Worm (Caenorhabditis elegans) whole organism, young adult: ENCODE measurements around the gene lgc-31.
A peak's percentile ranks its signal among the peaks of the same experiment; 100 is the strongest.

Experiments used
- B0261.1 ChIP-seq: sonication (generic microtip); optimal IDR thresholded peaks from 2 replicates; lab custom pipeline; 2016; ENCODE audit warnings: mild to moderate bottlenecking, missing genetic modification characterization, moderate library complexity, missing compliant biosample characterization
- B0336.3 ChIP-seq: fragments of 200-800 bp; sonication (Bioruptor generic); IDR thresholded peaks from 2 replicates; pipeline ENCODE4 v1.3.6; 2022; ENCODE audit warnings: missing genetic modification characterization, missing compliant biosample characterization
- D2030.7 ChIP-seq: fragments of 200-800 bp; sonication (Bioruptor generic); IDR thresholded peaks from 2 replicates; pipeline ENCODE4 v1.3.6; 2022; ENCODE audit warnings: missing genetic modification reagents, missing genetic modification characterization, missing compliant biosample characterization
- F22D6.2 ChIP-seq: sonication (generic microtip); optimal IDR thresholded peaks from 2 replicates; lab custom pipeline; 2016; ENCODE audit warnings: mild to moderate bottlenecking, missing genetic modification characterization, missing compliant biosample characterization
- F39B2.1 ChIP-seq: fragments of 200-800 bp; sonication (Bioruptor generic); IDR thresholded peaks from 2 replicates; pipeline ENCODE4 v1.3.6; 2022; ENCODE audit warnings: missing genetic modification reagents, missing genetic modification characterization, missing compliant biosample characterization
- F55B11.4 ChIP-seq: sonication (generic microtip); optimal IDR thresholded peaks from 2 replicates; lab custom pipeline; 2016; ENCODE audit warnings: missing compliant biosample characterization, missing genetic modification characterization, borderline replicate concordance; ENCODE audit not compliant: insufficient read depth
- T07F8.4 ChIP-seq: sonication (generic microtip); optimal IDR thresholded peaks from 2 replicates; lab custom pipeline; 2016; ENCODE audit warnings: mild to moderate bottlenecking, missing genetic modification characterization, moderate library complexity, missing compliant biosample characterization
- Y53F4B.3 ChIP-seq: fragments of 200-800 bp; sonication (Bioruptor generic); IDR thresholded peaks from 2 replicates; pipeline ENCODE4 v1.3.6; 2022; ENCODE audit warnings: missing genetic modification reagents, missing genetic modification characterization, missing compliant biosample characterization
- Y53G8AR.9 ChIP-seq: fragments of 200-800 bp; sonication (Bioruptor generic); conservative IDR thresholded peaks from 2 replicates; pipeline ENCODE4 v1.3.6; 2022; ENCODE audit warnings: missing genetic modification reagents, missing genetic modification characterization, missing compliant biosample characterization
- Y56A3A.18 ChIP-seq: fragments of 200-800 bp; sonication (Bioruptor generic); IDR thresholded peaks from 2 replicates; pipeline ENCODE4 v1.3.6; 2022; ENCODE audit warnings: missing genetic modification reagents, missing genetic modification characterization, missing compliant biosample characterization
- ZK185.1 ChIP-seq: sonication (generic microtip); optimal IDR thresholded peaks from 2 replicates; lab custom pipeline; 2016; ENCODE audit warnings: mild to moderate bottlenecking, missing genetic modification characterization, missing compliant biosample characterization; ENCODE audit not compliant: poor library complexity, severe bottlenecking
- ama-1 ChIP-seq, 3 experiments: fragments of 150-350 bp in 1 of 3; sonication (generic microtip) in 2 of 3; optimal IDR thresholded peaks; 2 replicates each; lab custom pipeline; 2014 to 2018; ENCODE audit warnings: missing biosample characterization in 2 of 3, missing genetic modification characterization in 2 of 3, missing genetic modification reagents in 2 of 3
- bed-2 ChIP-seq: fragments of 200-800 bp; sonication (Bioruptor generic); IDR thresholded peaks from 2 replicates; pipeline ENCODE4 v1.3.6; 2022; ENCODE audit warnings: missing genetic modification reagents, missing genetic modification characterization, missing compliant biosample characterization
- ceh-58 ChIP-seq: fragments of 200-800 bp; sonication (Bioruptor generic); IDR thresholded peaks from 2 replicates; pipeline ENCODE4 v1.3.6; 2022; ENCODE audit warnings: missing genetic modification characterization, missing compliant biosample characterization
- die-1 ChIP-seq: sonication (generic microtip); optimal IDR thresholded peaks from 2 replicates; lab custom pipeline; 2016; ENCODE audit warnings: missing genotype, mild to moderate bottlenecking, missing genetic modification characterization, missing compliant biosample characterization
- dpff-1 ChIP-seq: sonication (generic microtip); optimal IDR thresholded peaks from 2 replicates; lab custom pipeline; 2017; ENCODE audit warnings: mild to moderate bottlenecking, missing genetic modification characterization, missing compliant biosample characterization
- gei-17 ChIP-seq: fragments of 200-800 bp; sonication (Bioruptor generic); optimal IDR thresholded peaks from 2 replicates; lab custom pipeline; 2018; ENCODE audit warnings: mild to moderate bottlenecking, missing genetic modification characterization, missing compliant biosample characterization
- him-1 ChIP-seq: sonication (generic microtip); optimal IDR thresholded peaks from 2 replicates; lab custom pipeline; 2016; ENCODE audit warnings: missing genotype, missing genetic modification reagents, missing genetic modification characterization, missing compliant biosample characterization
- hlh-26 ChIP-seq: fragments of 200-800 bp; sonication (Bioruptor generic); conservative IDR thresholded peaks from 2 replicates; pipeline ENCODE4 v1.3.6; 2022; ENCODE audit warnings: missing genetic modification reagents, missing genetic modification characterization, missing compliant biosample characterization
- hmg-1.2 ChIP-seq: fragments of 200-800 bp; sonication (Bioruptor generic); IDR thresholded peaks from 2 replicates; pipeline ENCODE4 v1.3.6; 2022; ENCODE audit warnings: missing genetic modification reagents, missing genetic modification characterization, missing compliant biosample characterization
- let-607 ChIP-seq, 2 experiments: fragments of 200-800 bp in 1 of 2; sonication (Bioruptor generic) in 1 of 2; sonication (generic microtip) in 1 of 2; optimal IDR thresholded peaks; 2 replicates each; lab custom pipeline; 2016 to 2018; ENCODE audit warnings: mild to moderate bottlenecking in 2 of 2, missing compliant biosample characterization in 2 of 2, missing genetic modification characterization in 2 of 2, moderate library complexity in 2 of 2, missing genotype in 1 of 2
- lin-26 ChIP-seq: fragments of 200-800 bp; sonication (Bioruptor generic); IDR thresholded peaks from 2 replicates; pipeline ENCODE4 v1.3.6; 2022; ENCODE audit warnings: missing genetic modification reagents, missing genetic modification characterization, missing compliant biosample characterization
- madf-8 ChIP-seq: fragments of 200-800 bp; sonication (Bioruptor generic); conservative IDR thresholded peaks from 2 replicates; pipeline ENCODE4 v1.3.6; 2022; ENCODE audit warnings: missing genetic modification reagents, missing genetic modification characterization, missing compliant biosample characterization
- mcd-1 ChIP-seq: fragments of 200-800 bp; sonication (Bioruptor generic); IDR thresholded peaks from 2 replicates; pipeline ENCODE4 v1.3.6; 2022; ENCODE audit warnings: missing genetic modification reagents, missing genetic modification characterization, missing compliant biosample characterization
- mes-4 ChIP-seq: sonication (generic microtip); optimal IDR thresholded peaks from 2 replicates; lab custom pipeline; 2016; ENCODE audit warnings: missing genotype, missing genetic modification characterization, missing compliant biosample characterization
- nfya-2 ChIP-seq: fragments of 200-800 bp; sonication (Bioruptor generic); IDR thresholded peaks from 2 replicates; pipeline ENCODE4 v1.3.6; 2022; ENCODE audit warnings: missing genetic modification reagents, missing genetic modification characterization, missing compliant biosample characterization
- nhr-179 ChIP-seq: sonication (generic microtip); optimal IDR thresholded peaks from 2 replicates; lab custom pipeline; 2016; ENCODE audit warnings: mild to moderate bottlenecking, missing genetic modification characterization, missing compliant biosample characterization
- nhr-80 ChIP-seq: sonication (generic microtip); optimal IDR thresholded peaks from 2 replicates; lab custom pipeline; 2016; ENCODE audit warnings: missing genetic modification characterization, missing compliant biosample characterization
- nhr-90 ChIP-seq: sonication (generic microtip); optimal IDR thresholded peaks from 2 replicates; lab custom pipeline; 2016; ENCODE audit warnings: missing genotype, mild to moderate bottlenecking, missing genetic modification characterization, missing compliant biosample characterization
- repo-1 ChIP-seq: sonication (generic microtip); optimal IDR thresholded peaks from 2 replicates; lab custom pipeline; 2017; ENCODE audit warnings: mild to moderate bottlenecking, missing genetic modification characterization, missing compliant biosample characterization
- snpc-1.1 ChIP-seq: sonication (generic microtip); optimal IDR thresholded peaks from 2 replicates; lab custom pipeline; 2017; ENCODE audit warnings: missing genetic modification characterization, mild to moderate bottlenecking, missing compliant biosample characterization, antibody characterized with exemption, moderate library complexity, missing genotype, missing genetic modification reagents; ENCODE audit not compliant: insufficient read depth
- snpc-4 ChIP-seq, 5 experiments: fragments of 150-350 bp in 1 of 5; sonication (generic microtip) in 4 of 5; optimal IDR thresholded peaks; 2 replicates each; lab custom pipeline; 2014 to 2018; ENCODE audit warnings: missing genetic modification characterization in 5 of 5, missing biosample characterization in 3 of 5, antibody characterized with exemption in 2 of 5, mild to moderate bottlenecking in 2 of 5, missing compliant biosample characterization in 2 of 5, missing genotype in 2 of 5, moderate library complexity in 2 of 5, missing genetic modification reagents in 1 of 5
- somi-1 ChIP-seq: fragments of 200-800 bp; sonication (Bioruptor generic); optimal IDR thresholded peaks from 2 replicates; lab custom pipeline; 2018; ENCODE audit warnings: mild to moderate bottlenecking, missing genetic modification characterization, missing compliant biosample characterization
- tbx-9 ChIP-seq: sonication (generic microtip); optimal IDR thresholded peaks from 2 replicates; lab custom pipeline; 2016; ENCODE audit warnings: borderline replicate concordance, missing genetic modification characterization, inconsistent platforms, missing compliant biosample characterization
- unc-62 ChIP-seq: fragments of 150-350 bp; optimal IDR thresholded peaks from 2 replicates; lab custom pipeline; 2014; ENCODE audit warnings: missing biosample characterization, missing genetic modification reagents, missing genetic modification characterization
- xnd-1 ChIP-seq: sonication (generic microtip); optimal IDR thresholded peaks from 2 replicates; lab custom pipeline; 2016; ENCODE audit warnings: missing genotype, missing genetic modification reagents, missing genetic modification characterization, missing compliant biosample characterization
- ztf-18 ChIP-seq: sonication (generic microtip); optimal IDR thresholded peaks from 2 replicates; lab custom pipeline; 2016; ENCODE audit warnings: missing genotype, mild to moderate bottlenecking, missing genetic modification characterization, missing compliant biosample characterization
- ztf-3 ChIP-seq: fragments of 200-800 bp; sonication (Bioruptor generic); optimal IDR thresholded peaks from 2 replicates; lab custom pipeline; 2018; ENCODE audit warnings: mild to moderate bottlenecking, missing genetic modification characterization, missing compliant biosample characterization

lgc-31 gene

DNA sequence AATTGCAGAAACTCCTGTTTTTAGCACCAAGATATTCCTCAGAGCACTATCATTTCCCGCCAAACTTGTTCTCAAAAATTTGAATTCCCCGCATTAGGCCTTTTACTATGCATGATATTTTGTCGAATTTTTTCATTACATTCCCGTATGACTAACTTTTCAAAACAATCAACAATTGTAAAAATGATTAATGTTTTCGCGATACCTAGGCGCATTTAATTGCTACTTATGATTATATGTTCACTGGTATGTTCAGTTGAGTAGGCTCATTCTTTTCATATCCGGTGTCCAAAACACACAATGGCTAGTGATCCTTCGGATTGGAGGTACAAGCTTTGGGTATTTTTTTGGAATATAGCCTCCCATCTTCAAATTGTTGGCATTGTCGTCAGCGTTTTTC, 34.1 kb downstream of the lgc-31 start, which contains the start of gene srw-21:
srw-21 (plus strand) TSS at position 301 of the 400 bp plus-strand sequence.
- TF ChIP-seq lin-26 (GFP tag; lab: Robert Waterston, UW) (no peak), bed-2 (GFP tag; lab: Robert Waterston, UW) (no peak), Y53G8AR.9 (GFP tag; lab: Robert Waterston, UW) (no peak), repo-1 (tag; lab: Kevin White, UChicago) (no peak)

DNA sequence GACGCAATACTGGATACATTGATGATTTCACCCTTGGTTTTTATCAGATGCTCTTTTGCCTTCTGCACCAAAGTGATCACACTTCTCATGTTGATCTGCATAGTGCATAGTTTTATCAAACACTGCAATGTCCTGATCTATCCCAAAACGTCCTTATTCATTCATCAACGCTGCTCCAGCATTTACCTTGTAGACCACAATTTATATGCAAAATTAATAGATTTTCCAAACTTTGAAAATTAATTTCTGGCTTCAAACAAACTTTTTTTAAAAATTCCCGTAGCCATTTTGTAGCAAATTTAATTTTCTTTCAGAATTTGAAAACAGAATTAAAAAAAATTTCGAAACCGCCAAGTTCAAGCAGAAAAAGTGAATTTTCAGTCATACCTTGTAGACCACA, 37.3 kb downstream of the lgc-31 start, which contains the start of gene C06B8.3:
C06B8.3 (minus strand) TSS at position 101 of the 400 bp plus-strand sequence.
- TF ChIP-seq tbx-9 (tag; lab: Kevin White, UChicago) = no peak
- no peak for TF ChIP-seq lin-26 (GFP tag; lab: Robert Waterston, UW)

ce11 chrV:15483563-15483962, 38.3 kb downstream of the lgc-31 start:
- TF ChIP-seq unc-62 (GFP tag; lab: Kevin White, UChicago) = no peak
- TF ChIP-seq nhr-80 = peak; percentile 28
- TF ChIP-seq him-1 (tag; lab: Kevin White, UChicago) = no peak
- TF ChIP-seq, all 124 proteins: peak for 1

ce11 chrV:15481374-15481773, 40.4 kb downstream of the lgc-31 start, which contains the start of gene nhr-150:
nhr-150 (minus strand) TSS chrV:15481465.
- TF ChIP-seq lin-26 (GFP tag; lab: Robert Waterston, UW) = no peak
- TF ChIP-seq hmg-1.2 (GFP tag; lab: Robert Waterston, UW) = no peak
- TF ChIP-seq F39B2.1 (GFP tag; lab: Robert Waterston, UW) = no peak
- TF ChIP-seq F55B11.4 = no peak
- no peak for TF ChIP-seq D2030.7 (GFP tag; lab: Robert Waterston, UW)

- TF ChIP-seq ZK185.1 (tag; lab: Kevin White, UChicago) (no peak), B0261.1 (tag; lab: Kevin White, UChicago) (peak; percentile 53), gei-17 (no peak), hlh-26 (GFP tag; lab: Robert Waterston, UW) (no peak), Y56A3A.18 (GFP tag; lab: Robert Waterston, UW) (no peak), mcd-1 (GFP tag; lab: Robert Waterston, UW) (no peak), nhr-179 (no peak), snpc-4 (GFP tag; optimal IDR thresholded peaks at IDR 0.05; lab: Kevin White, UChicago) (peak; percentile 11), snpc-4 (tag; optimal IDR thresholded peaks at IDR 0.05; lab: Kevin White, UChicago) (no peak), die-1 (tag; lab: Kevin White, UChicago) (peak; percentile 59), madf-8 (GFP tag; lab: Robert Waterston, UW) (no peak), him-1 (tag; lab: Kevin White, UChicago) (peak; percentile 57), T07F8.4 (tag; lab: Kevin White, UChicago) (no peak), Y53F4B.3 (no peak), dpff-1 (tag; lab: Kevin White, UChicago) (no peak), hmg-1.2 (GFP tag; lab: Robert Waterston, UW) (peak; percentile 28), F55B11.4 (no peak), mes-4 (tag; lab: Kevin White, UChicago) (no peak), ztf-3 (GFP tag; lab: Kevin White, UChicago) (no peak), xnd-1 (tag; lab: Kevin White, UChicago) (no peak), ztf-18 (tag; lab: Kevin White, UChicago) (peak; percentile 29), nhr-90 (tag; lab: Kevin White, UChicago) (peak; percentile 52), F22D6.2 (no peak), let-607 (tag; optimal IDR thresholded peaks at IDR 0.05; lab: Kevin White, UChicago) (no peak), F39B2.1 (GFP tag; lab: Robert Waterston, UW) (no peak), ceh-58 (GFP tag; lab: Robert Waterston, UW) (no peak), nfya-2 (no peak), somi-1 (GFP tag; lab: Kevin White, UChicago) (no peak), ama-1 (optimal IDR thresholded peaks at IDR 0.05; lab: Kevin White, UChicago) (no peak), ama-1 (GFP tag; optimal IDR thresholded peaks at IDR 0.05; lab: Kevin White, UChicago) (peak in 1 of 2 experiments; percentile 47), snpc-1.1 (no peak), B0336.3 (GFP tag; lab: Robert Waterston, UW) (no peak)
These were observed 41.2 kb downstream of the lgc-31 start for ce11 chrV:15480505-15481075.
